Fruit fly (Drosophila melanogaster) whole organism, larva: Measurements from ENCODE around the gene CG17321.

Experiments
- noc ChIP-seq: fragments of 200-800 bp; sonication (Bioruptor generic); optimal IDR thresholded peaks from 3 replicates; lab custom pipeline; 2019; ENCODE audit warnings: missing biosample characterization, mild to moderate bottlenecking, missing genetic modification characterization, moderate library complexity

The CG17321 gene

dm6 chr2L:18844917-18845509, at the start of gene CG17321:
CG17321 (plus strand) TSS chr2L:18845184.
- TF ChIP-seq noc: no peak

- TF ChIP-seq noc: peak; percentile 1
Measured at dm6 chr2L:18795917-18796402, 49.0 kb upstream of the CG17321 start.

dm6 chr2L:18796446-18796845, 48.5 kb upstream of the CG17321 start:
- TF ChIP-seq noc: no peak

- TF ChIP-seq noc: no peak
Measured at dm6 chr2L:18801704-18802103, 43.3 kb upstream of the CG17321 start.

- TF ChIP-seq noc: no peak
Measured at dm6 chr2L:18805247-18805636, 39.7 kb upstream of the CG17321 start, which contains the start of gene CG43814. CG43814 (minus strand) TSS chr2L:18805347.

dm6 chr2L:18805637-18806403, 39.2 kb upstream of the CG17321 start:
- TF ChIP-seq noc: no peak

dm6 chr2L:18808754-18809329, 36.1 kb upstream of the CG17321 start:
- no peak for TF ChIP-seq noc

dm6 chr2L:18809486-18809885, 35.5 kb upstream of the CG17321 start:
- TF ChIP-seq noc: no peak

- TF ChIP-seq noc: no peak
Measured at dm6 chr2L:18810960-18811642, 33.9 kb upstream of the CG17321 start, which contains the start of the genes CG10570 and CG42502. CG10570 (minus strand) TSS chr2L:18811252. CG42502 (minus strand) TSS chr2L:18811252.

dm6 chr2L:18812348-18812747, 32.6 kb upstream of the CG17321 start, which contains the start of the genes CG17325 and CG42305:
CG17325 (plus strand) TSS chr2L:18812648.
CG42305 (plus strand) TSS chr2L:18812648.
- no peak for TF ChIP-seq noc

dm6 chr2L:18812755-18813154, 32.2 kb upstream of the CG17321 start:
- TF ChIP-seq noc: no peak

dm6 chr2L:18815194-18815593, 29.8 kb upstream of the CG17321 start:
- no peak for TF ChIP-seq noc

- no peak for TF ChIP-seq noc
Measured at dm6 chr2L:18818397-18818796, 26.6 kb upstream of the CG17321 start.

- no peak for TF ChIP-seq noc
Measured at dm6 chr2L:18819044-18819443, 25.9 kb upstream of the CG17321 start, which contains the start of gene Ugt36F1. Ugt36F1 (plus strand) TSS chr2L:18819344.

dm6 chr2L:18822805-18823204, 22.2 kb upstream of the CG17321 start:
- TF ChIP-seq noc: no peak

dm6 chr2L:18823243-18823803, 21.7 kb upstream of the CG17321 start, which contains the start of gene Ugt36D1:
Ugt36D1 (plus strand) TSS chr2L:18823548.
- TF ChIP-seq noc: peak; percentile 24
